Worm (Caenorhabditis elegans): Measurements from ENCODE around the gene B0285.6.

- TF ChIP-seq dao-5 (tag; optimal IDR thresholded peaks at IDR 0.05), result no peak
- TF ChIP-seq W03F9.2 (tag; optimal IDR thresholded peaks at IDR 0.05), result no peak
- TF ChIP-seq him-1 (tag; optimal IDR thresholded peaks at IDR 0.05), result no peak
These were observed 47.2 kb downstream of the B0285.6 start, which contains the start of gene R07E5.5 for ce11 chrIII:4397115-4397514.

Measured in whole organism, L4/young adult.